Worm (Caenorhabditis elegans) whole organism, L4 larva: ENCODE data around the gene cdh-7.

Source experiments
- D1046.2 ChIP-seq: fragments of 200-800 bp; sonication (Bioruptor generic); IDR thresholded peaks from 2 replicates; pipeline ENCODE4 v1.3.6; 2022; ENCODE audit warnings: missing genetic modification characterization, missing compliant biosample characterization
- F44E2.7 ChIP-seq: fragments of 200-800 bp; sonication (Bioruptor generic); IDR thresholded peaks from 2 replicates; pipeline ENCODE4 v2.1.2; 2022; ENCODE audit warnings: missing genetic modification characterization, missing compliant biosample characterization
- ceh-32 ChIP-seq: sonication (generic microtip); optimal IDR thresholded peaks from 2 replicates; lab custom pipeline; 2016; ENCODE audit warnings: mild to moderate bottlenecking, missing genetic modification characterization, missing compliant biosample characterization; ENCODE audit not compliant: poor library complexity
- ceh-62 ChIP-seq: sonication (generic microtip); optimal IDR thresholded peaks from 2 replicates; lab custom pipeline; 2017; ENCODE audit warnings: missing biosample characterization, missing genetic modification characterization
- ceh-82 ChIP-seq: sonication (generic microtip); optimal IDR thresholded peaks from 2 replicates; lab custom pipeline; 2017; ENCODE audit warnings: missing biosample characterization, missing genetic modification characterization
- egl-27 ChIP-seq: sonication (generic microtip); optimal IDR thresholded peaks from 3 replicates; lab custom pipeline; 2017; ENCODE audit warnings: missing biosample characterization, missing genetic modification reagents, missing genetic modification characterization
- fkh-10 ChIP-seq: fragments of 150-350 bp; optimal IDR thresholded peaks from 2 replicates; lab custom pipeline; 2014; ENCODE audit warnings: missing biosample characterization, missing genetic modification reagents, missing genetic modification characterization
- gei-8 ChIP-seq: fragments of 200-800 bp; sonication (Bioruptor generic); optimal IDR thresholded peaks from 2 replicates; lab custom pipeline; 2018; ENCODE audit warnings: mild to moderate bottlenecking, missing genetic modification characterization, missing compliant biosample characterization
- hif-1 ChIP-seq, 2 experiments: sonication (generic microtip); optimal IDR thresholded peaks; 2 replicates each; lab custom pipeline; 2016 to 2017; ENCODE audit warnings: missing compliant biosample characterization in 2 of 2, missing genetic modification characterization in 2 of 2, missing genetic modification reagents in 2 of 2, missing genotype in 2 of 2, mild to moderate bottlenecking in 1 of 2
- hlh-11 ChIP-seq: fragments of 200-800 bp; sonication (Bioruptor generic); optimal IDR thresholded peaks from 2 replicates; lab custom pipeline; 2018; ENCODE audit warnings: mild to moderate bottlenecking, missing genetic modification characterization, missing compliant biosample characterization
- hlh-30 ChIP-seq: sonication (generic microtip); optimal IDR thresholded peaks from 2 replicates; lab custom pipeline; 2017; ENCODE audit warnings: antibody characterized with exemption, mild to moderate bottlenecking, missing genetic modification characterization, missing compliant biosample characterization; ENCODE audit not compliant: insufficient read depth
- lin-1 ChIP-seq: fragments of 200-800 bp; sonication (Bioruptor generic); IDR thresholded peaks from 2 replicates; pipeline ENCODE4 v1.3.6; 2022; ENCODE audit warnings: missing genetic modification reagents, missing genetic modification characterization, missing compliant biosample characterization
- lin-13 ChIP-seq: fragments of 150-350 bp; optimal IDR thresholded peaks from 2 replicates; lab custom pipeline; 2014; ENCODE audit warnings: missing biosample characterization, missing genetic modification reagents, missing genetic modification characterization
- lin-29 ChIP-seq: fragments of 200-800 bp; sonication (Bioruptor generic); IDR thresholded peaks from 2 replicates; pipeline ENCODE4 v1.3.6; 2022; ENCODE audit warnings: missing genetic modification reagents, missing genetic modification characterization, missing compliant biosample characterization
- lin-39 ChIP-seq: fragments of 150-350 bp; optimal IDR thresholded peaks from 2 replicates; lab custom pipeline; 2014; ENCODE audit warnings: missing biosample characterization, missing genetic modification reagents, missing genetic modification characterization
- lsy-2 ChIP-seq, 2 experiments: fragments of 150-350 bp in 1 of 2; sonication (generic microtip) in 1 of 2; optimal IDR thresholded peaks; 2 replicates each; lab custom pipeline; 2014 to 2017; ENCODE audit warnings: missing biosample characterization in 2 of 2, missing genetic modification characterization in 2 of 2
- mdl-1 ChIP-seq, 2 experiments: fragments of 150-350 bp in 1 of 2; sonication (generic microtip) in 1 of 2; optimal IDR thresholded peaks; 2 replicates each; lab custom pipeline; 2014 to 2017; ENCODE audit warnings: missing biosample characterization in 2 of 2, missing genetic modification characterization in 2 of 2
- mep-1 ChIP-seq: fragments of 150-350 bp; sonication (generic microtip); optimal IDR thresholded peaks from 3 replicates; lab custom pipeline; 2014; ENCODE audit warnings: missing biosample characterization, missing genetic modification characterization
- mes-2 ChIP-seq: sonication (generic microtip); optimal IDR thresholded peaks from 2 replicates; lab custom pipeline; 2016; ENCODE audit warnings: missing genotype, mild to moderate bottlenecking, missing genetic modification characterization, missing compliant biosample characterization; ENCODE audit not compliant: poor library complexity, severe bottlenecking
- mxl-3 ChIP-seq: fragments of 200-800 bp; sonication (Bioruptor generic); optimal IDR thresholded peaks from 2 replicates; lab custom pipeline; 2018; ENCODE audit warnings: mild to moderate bottlenecking, missing genetic modification characterization, missing compliant biosample characterization
- nhr-111 ChIP-seq: fragments of 200-800 bp; sonication (Bioruptor generic); optimal IDR thresholded peaks from 2 replicates; lab custom pipeline; 2018; ENCODE audit warnings: mild to moderate bottlenecking, missing genetic modification characterization, missing compliant biosample characterization
- nhr-25 ChIP-seq: sonication (generic microtip); optimal IDR thresholded peaks from 2 replicates; lab custom pipeline; 2017; ENCODE audit warnings: missing genetic modification characterization, mild to moderate bottlenecking, missing compliant biosample characterization, antibody characterized with exemption, moderate library complexity, borderline replicate concordance; ENCODE audit not compliant: insufficient read depth
- nhr-28 ChIP-seq: fragments of 150-350 bp; optimal IDR thresholded peaks from 2 replicates; lab custom pipeline; 2014; ENCODE audit warnings: missing biosample characterization, missing genetic modification characterization
- nhr-41 ChIP-seq: fragments of 200-800 bp; sonication (Bioruptor generic); IDR thresholded peaks from 2 replicates; pipeline ENCODE4 v1.3.6; 2022; ENCODE audit warnings: missing genetic modification reagents, missing genetic modification characterization, missing compliant biosample characterization
- nhr-48 ChIP-seq: sonication (generic microtip); optimal IDR thresholded peaks from 2 replicates; lab custom pipeline; 2016; ENCODE audit warnings: mild to moderate bottlenecking, missing genetic modification characterization, missing compliant biosample characterization
- pha-4 ChIP-seq, 2 experiments: fragments of 150-350 bp in 1 of 2; fragments of 200-800 bp in 1 of 2; sonication (Bioruptor generic) in 1 of 2; IDR thresholded peaks in 1 of 2; optimal IDR thresholded peaks in 1 of 2; 2 replicates each; pipeline versions ENCODE4 v1.3.6 to Lab custom; 2014 to 2022; ENCODE audit warnings: missing genetic modification characterization in 2 of 2, missing genetic modification reagents in 2 of 2, missing biosample characterization in 1 of 2, missing compliant biosample characterization in 1 of 2
- php-3 ChIP-seq: fragments of 200-800 bp; sonication (Bioruptor generic); IDR thresholded peaks from 2 replicates; pipeline ENCODE4 v1.3.6; 2022; ENCODE audit warnings: missing genetic modification reagents, missing genetic modification characterization, missing compliant biosample characterization
- set-16 ChIP-seq: fragments of 200-800 bp; sonication (Bioruptor generic); IDR thresholded peaks from 2 replicates; pipeline ENCODE4 v1.3.6; 2022; ENCODE audit warnings: missing genetic modification reagents, missing genetic modification characterization, missing compliant biosample characterization
- skn-1 ChIP-seq: fragments of 150-350 bp; optimal IDR thresholded peaks from 2 replicates; lab custom pipeline; 2014; ENCODE audit warnings: missing biosample characterization, missing genetic modification characterization
- snpc-4 ChIP-seq: fragments of 150-350 bp; optimal IDR thresholded peaks from 2 replicates; lab custom pipeline; 2014; ENCODE audit warnings: missing biosample characterization, missing genetic modification characterization
- spr-3 ChIP-seq: fragments of 200-800 bp; sonication (Bioruptor generic); optimal IDR thresholded peaks from 2 replicates; lab custom pipeline; 2018; ENCODE audit warnings: mild to moderate bottlenecking, missing genetic modification characterization, missing compliant biosample characterization
- tra-1 ChIP-seq: fragments of 200-800 bp; sonication (Bioruptor generic); IDR thresholded peaks from 2 replicates; pipeline ENCODE4 v1.3.6; 2022; ENCODE audit warnings: missing genetic modification reagents, missing genetic modification characterization, missing compliant biosample characterization
- unc-130 ChIP-seq: sonication (generic microtip); optimal IDR thresholded peaks from 2 replicates; lab custom pipeline; 2016; ENCODE audit warnings: missing genetic modification reagents, missing genetic modification characterization, missing compliant biosample characterization
- unc-62 ChIP-seq, 3 experiments: fragments of 150-350 bp in 1 of 3; sonication (generic microtip); optimal IDR thresholded peaks in 2 of 3; peaks in 1 of 3; 1 replicate in 1 of 3; 2 replicates in 2 of 3; lab custom pipeline; 2014 to 2017; ENCODE audit warnings: missing biosample characterization in 3 of 3, missing genetic modification characterization in 3 of 3, missing genetic modification reagents in 3 of 3, missing genotype in 1 of 3
- zfp-2 ChIP-seq: sonication (generic microtip); optimal IDR thresholded peaks from 2 replicates; lab custom pipeline; 2016; ENCODE audit warnings: mild to moderate bottlenecking, missing genetic modification characterization, missing compliant biosample characterization
- zfp-3 ChIP-seq: fragments of 200-800 bp; sonication (Bioruptor generic); conservative IDR thresholded peaks from 2 replicates; pipeline ENCODE4 v1.3.6; 2022; ENCODE audit warnings: missing genetic modification reagents, missing genetic modification characterization, missing compliant biosample characterization
- zip-2 ChIP-seq: fragments of 150-350 bp; optimal IDR thresholded peaks from 2 replicates; lab custom pipeline; 2014; ENCODE audit warnings: missing biosample characterization, missing genetic modification characterization

Gene cdh-7

ce11 chrII:14841253-14841652 lies 1.8 kb upstream of the cdh-7 start:
- TF ChIP-seq lsy-2 (tag; optimal IDR thresholded peaks at IDR 0.05; lab: Kevin White, UChicago) (peak in 1 of 2 experiments; percentile 72), fkh-10 (GFP tag; lab: Kevin White, UChicago) (no peak), mes-2 (no peak), skn-1 (no peak), D1046.2 (no peak), hlh-11 (tag; lab: Kevin White, UChicago) (peak; percentile 22), nhr-41 (GFP tag; lab: Robert Waterston, UW) (no peak), zip-2 (tag; lab: Kevin White, UChicago) (no peak), spr-3 (GFP tag; lab: Kevin White, UChicago) (no peak), egl-27 (no peak), mep-1 (tag; lab: Kevin White, UChicago) (no peak), ceh-82 (no peak), unc-62 (GFP tag; optimal IDR thresholded peaks at IDR 0.05 in 1 of 2; lab: Kevin White, UChicago) (peak in 1 of 2 experiments; percentile 1), unc-62 (tag; optimal IDR thresholded peaks at IDR 0.05; lab: Kevin White, UChicago) (no peak), mdl-1 (tag; optimal IDR thresholded peaks at IDR 0.05; lab: Kevin White, UChicago) (peak in 1 of 2 experiments; percentile 11), unc-130 (GFP tag; lab: Kevin White, UChicago) (no peak), set-16 (GFP tag; lab: Robert Waterston, UW) (no peak), snpc-4 (tag; lab: Kevin White, UChicago) (no peak), zfp-2 (tag; lab: Kevin White, UChicago) (no peak), php-3 (GFP tag; lab: Robert Waterston, UW) (no peak), ceh-32 (tag; lab: Kevin White, UChicago) (no peak), mxl-3 (peak; percentile 19), lin-39 (tag; lab: Kevin White, UChicago) (no peak), gei-8 (no peak), zfp-3 (GFP tag; lab: Robert Waterston, UW) (no peak), ceh-62 (tag; lab: Kevin White, UChicago) (no peak), nhr-111 (GFP tag; lab: Kevin White, UChicago) (no peak), hlh-30 (tag; lab: Kevin White, UChicago) (peak; percentile 64), lin-13 (GFP tag; lab: Kevin White, UChicago) (no peak), tra-1 (GFP tag; lab: Robert Waterston, UW) (no peak)
- TF ChIP-seq, all 104 proteins: peak for 6

ce11 chrII:14844253-14844652 lies 1.2 kb downstream of the cdh-7 start:
- TF ChIP-seq lin-1 (GFP tag; lab: Robert Waterston, UW) (no peak), ceh-32 (tag; lab: Kevin White, UChicago) (no peak), hlh-30 (tag; lab: Kevin White, UChicago) (no peak), nhr-28 (tag; lab: Kevin White, UChicago) (peak; percentile 49)
- TF ChIP-seq, all 104 proteins: peak for 1

- peak in 1 of 2 experiments; percentile 94 for TF ChIP-seq unc-62 (GFP tag; optimal IDR thresholded peaks at IDR 0.05 in 1 of 2; lab: Kevin White, UChicago)
- no peak for TF ChIP-seq unc-62 (tag; optimal IDR thresholded peaks at IDR 0.05; lab: Kevin White, UChicago)
- no peak for TF ChIP-seq hif-1 (tag; optimal IDR thresholded peaks at IDR 0.05; lab: Kevin White, UChicago)
- TF ChIP-seq nhr-25: no peak
- TF ChIP-seq, all 104 proteins: peak for 1
These were observed 6.9 kb downstream of the cdh-7 start for ce11 chrII:14849897-14850296.

- TF ChIP-seq nhr-48 (tag; lab: Kevin White, UChicago) (no peak), gei-8 (no peak), F44E2.7 (GFP tag; lab: Robert Waterston, UW) (no peak), snpc-4 (tag; lab: Kevin White, UChicago) (no peak), lin-29 (GFP tag; lab: Robert Waterston, UW) (no peak), pha-4 (GFP tag; IDR thresholded peaks at IDR 0.05; lab: Robert Waterston, UW) (no peak), pha-4 (tag; optimal IDR thresholded peaks at IDR 0.05; lab: Kevin White, UChicago) (no peak), ceh-62 (tag; lab: Kevin White, UChicago) (no peak), mdl-1 (tag; optimal IDR thresholded peaks at IDR 0.05; lab: Kevin White, UChicago) (peak in 1 of 2 experiments; percentile 0), nhr-28 (tag; lab: Kevin White, UChicago) (peak; percentile 91)
These were observed 8.5 kb downstream of the cdh-7 start, which contains the start of gene R05H10.1 for ce11 chrII:14851483-14851882. R05H10.1 (plus strand) TSS chrII:14851816.
